Worm (Caenorhabditis elegans) whole organism, L1 larva: ENCODE results near the gene ZK666.1.

Source experiments
- ama-1 ChIP-seq: fragments of 150-350 bp; optimal IDR thresholded peaks from 2 replicates; lab custom pipeline; 2014
- egl-27 ChIP-seq, 2 experiments: fragments of 150-350 bp in 1 of 2; sonication (generic microtip); optimal IDR thresholded peaks; 3 replicates each; lab custom pipeline; 2017 to 2018; ENCODE audit warnings: missing biosample characterization in 2 of 2, missing genetic modification characterization in 2 of 2, missing genetic modification reagents in 2 of 2
- fos-1 ChIP-seq: fragments of 150-350 bp; optimal IDR thresholded peaks from 2 replicates; lab custom pipeline; 2014; ENCODE audit warnings: missing biosample characterization, missing genetic modification characterization
- hlh-4 ChIP-seq: sonication (generic microtip); optimal IDR thresholded peaks from 2 replicates; lab custom pipeline; 2016; ENCODE audit warnings: mild to moderate bottlenecking, missing genetic modification characterization, missing compliant biosample characterization
- mep-1 ChIP-seq: fragments of 150-350 bp; optimal IDR thresholded peaks from 2 replicates; lab custom pipeline; 2014; ENCODE audit warnings: missing biosample characterization, missing genetic modification characterization
- unc-98 ChIP-seq: fragments of 200-800 bp; sonication (Bioruptor generic); IDR thresholded peaks from 2 replicates; pipeline ENCODE4 v1.3.6; 2022; ENCODE audit warnings: missing genetic modification characterization, missing compliant biosample characterization

DNA sequence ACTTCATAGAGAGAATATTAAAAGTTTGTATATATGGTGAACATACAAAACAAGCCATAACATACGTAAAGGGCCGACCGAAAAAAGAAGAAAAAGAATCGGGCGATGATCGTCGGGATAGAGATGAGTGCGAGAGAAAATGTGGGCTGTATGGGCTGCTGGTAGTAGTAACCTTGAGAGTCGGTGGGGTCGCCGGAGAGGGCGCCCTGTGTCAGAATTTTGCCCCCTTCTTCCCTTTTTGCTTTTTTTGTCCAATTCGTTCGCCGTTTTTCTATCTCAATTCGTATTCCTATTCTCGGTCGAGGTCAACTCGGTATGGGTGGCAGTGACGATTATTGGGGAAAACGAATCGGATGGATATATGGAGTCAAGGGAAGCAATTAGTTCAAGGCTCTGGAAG lies 34.8 kb upstream of the ZK666.1 start:
- no peak for TF ChIP-seq mep-1 (tag; lab: Kevin White, UChicago)
- no peak for TF ChIP-seq unc-98 (GFP tag; lab: Robert Waterston, UW)
- TF ChIP-seq egl-27 (tag; optimal IDR thresholded peaks at IDR 0.05; lab: Kevin White, UChicago), result no peak
- TF ChIP-seq fos-1 (tag; lab: Kevin White, UChicago), result no peak
- TF ChIP-seq hlh-4, result no peak
- TF ChIP-seq ama-1 (lab: Kevin White, UChicago), result no peak
